Fruit fly (Drosophila melanogaster) whole organism, embryonic: ENCODE data around the gene Arpc1.

Source experiments
- Adf1 ChIP-seq: fragments of 200-800 bp; sonication (Bioruptor generic); IDR thresholded peaks from 2 replicates; pipeline ENCODE4 v1.3.6; 2022; ENCODE audit warnings: missing biosample characterization, missing genetic modification characterization
- Aef1 ChIP-seq: fragments of 200-800 bp; sonication (Bioruptor generic); IDR thresholded peaks from 3 replicates; pipeline ENCODE4 v1.3.6; 2022; ENCODE audit warnings: missing biosample characterization, missing genetic modification characterization
- B-H1 ChIP-seq: fragments of 200-800 bp; sonication (Bioruptor generic); IDR thresholded peaks from 3 replicates; pipeline ENCODE4 v1.3.6; 2022; ENCODE audit warnings: missing biosample characterization, missing genetic modification characterization
- BEAF-32 ChIP-seq: fragments of 200-800 bp; sonication (Bioruptor generic); optimal IDR thresholded peaks from 3 replicates; lab custom pipeline; 2017; ENCODE audit warnings: missing biosample characterization, missing genetic modification characterization, mild to moderate bottlenecking, moderate library complexity, missing genetic modification reagents
- CG10209 ChIP-seq: fragments of 200-800 bp; sonication (Bioruptor generic); optimal IDR thresholded peaks from 3 replicates; lab custom pipeline; 2017; ENCODE audit warnings: missing biosample characterization, mild to moderate bottlenecking, missing genetic modification characterization, missing genetic modification reagents
- CG10654 ChIP-seq: fragments of 200-800 bp; sonication (Bioruptor generic); optimal IDR thresholded peaks from 2 replicates; lab custom pipeline; 2016; ENCODE audit warnings: missing biosample characterization, missing genetic modification characterization
- CG11398 ChIP-seq: fragments of 200-800 bp; sonication (Bioruptor generic); optimal IDR thresholded peaks from 2 replicates; lab custom pipeline; 2016; ENCODE audit warnings: missing biosample characterization, missing genetic modification characterization
- CG12104 ChIP-seq: fragments of 200-800 bp; sonication (Bioruptor generic); optimal IDR thresholded peaks from 3 replicates; lab custom pipeline; 2016; ENCODE audit warnings: missing biosample characterization, missing genetic modification characterization
- CG12155 ChIP-seq: fragments of 200-800 bp; sonication (Bioruptor generic); optimal IDR thresholded peaks from 3 replicates; lab custom pipeline; 2016; ENCODE audit warnings: missing biosample characterization, missing genetic modification characterization
- CG13424 ChIP-seq: fragments of 200-800 bp; sonication (Bioruptor generic); optimal IDR thresholded peaks from 2 replicates; lab custom pipeline; 2019; ENCODE audit warnings: missing biosample characterization, mild to moderate bottlenecking, missing genetic modification characterization, moderate library complexity
- CG13894 ChIP-seq: fragments of 200-800 bp; sonication (Bioruptor generic); optimal IDR thresholded peaks from 3 replicates; lab custom pipeline; 2018; ENCODE audit warnings: missing biosample characterization, mild to moderate bottlenecking, missing genetic modification characterization, moderate library complexity
- CG1603 ChIP-seq: fragments of 200-800 bp; sonication (Bioruptor generic); optimal IDR thresholded peaks from 2 replicates; lab custom pipeline; 2019; ENCODE audit warnings: missing biosample characterization, mild to moderate bottlenecking, missing genetic modification characterization, moderate library complexity
- CG2120 ChIP-seq: fragments of 200-800 bp; sonication (Bioruptor generic); optimal IDR thresholded peaks from 3 replicates; lab custom pipeline; 2016; ENCODE audit warnings: missing biosample characterization, missing genetic modification characterization
- CG30403 ChIP-seq: fragments of 200-800 bp; sonication (Bioruptor generic); optimal IDR thresholded peaks from 3 replicates; lab custom pipeline; 2016; ENCODE audit warnings: missing biosample characterization, missing genetic modification characterization
- CG3726 ChIP-seq: fragments of 200-800 bp; sonication (Bioruptor generic); IDR thresholded peaks from 3 replicates; pipeline ENCODE4, ENCODE4 v1.3.6; 2022; ENCODE audit warnings: missing biosample characterization, missing genetic modification characterization
- CG6175 ChIP-seq: fragments of 200-800 bp; sonication (Bioruptor generic); IDR thresholded peaks from 3 replicates; pipeline ENCODE4 v1.3.6; 2022; ENCODE audit warnings: missing biosample characterization, missing genetic modification characterization
- CG6272 ChIP-seq: fragments of 200-800 bp; sonication (Bioruptor generic); IDR thresholded peaks from 2 replicates; pipeline ENCODE4 v1.3.6; 2022; ENCODE audit warnings: missing biosample characterization, missing genetic modification characterization
- CG7357 ChIP-seq: fragments of 200-800 bp; sonication (Bioruptor generic); IDR thresholded peaks from 3 replicates; pipeline ENCODE4 v1.3.6; 2022; ENCODE audit warnings: missing biosample characterization, missing genetic modification characterization
- CG7745 ChIP-seq: fragments of 200-800 bp; sonication (Bioruptor generic); optimal IDR thresholded peaks from 2 replicates; lab custom pipeline; 2018; ENCODE audit warnings: missing biosample characterization, mild to moderate bottlenecking, missing genetic modification characterization, moderate library complexity
- CG9215 ChIP-seq: fragments of 200-800 bp; sonication (Bioruptor generic); IDR thresholded peaks from 2 replicates; pipeline ENCODE4 v1.3.6; 2022; ENCODE audit warnings: missing biosample characterization, missing genetic modification characterization
- CG9437 ChIP-seq: fragments of 200-800 bp; sonication (Bioruptor generic); optimal IDR thresholded peaks from 2 replicates; lab custom pipeline; 2018; ENCODE audit warnings: missing biosample characterization, mild to moderate bottlenecking, missing genetic modification characterization
- Chrac-16 ChIP-seq: fragments of 200-800 bp; sonication (Bioruptor generic); optimal IDR thresholded peaks from 3 replicates; lab custom pipeline; 2016; ENCODE audit warnings: missing biosample characterization, missing genetic modification characterization
- D19B ChIP-seq: fragments of 200-800 bp; sonication (Bioruptor generic); optimal IDR thresholded peaks from 2 replicates; lab custom pipeline; 2017; ENCODE audit warnings: missing biosample characterization, mild to moderate bottlenecking, missing genetic modification characterization
- Elba2 ChIP-seq: fragments of 200-800 bp; sonication (Bioruptor generic); optimal IDR thresholded peaks from 3 replicates; lab custom pipeline; 2016; ENCODE audit warnings: missing biosample characterization, missing genetic modification characterization
- Fer2 ChIP-seq: fragments of 200-800 bp; sonication (Bioruptor generic); optimal IDR thresholded peaks from 2 replicates; lab custom pipeline; 2018; ENCODE audit warnings: missing biosample characterization, mild to moderate bottlenecking, missing genetic modification characterization, moderate library complexity
- HHEX ChIP-seq: fragments of 200-800 bp; sonication (Bioruptor generic); optimal IDR thresholded peaks from 3 replicates; lab custom pipeline; 2017; ENCODE audit warnings: missing biosample characterization, mild to moderate bottlenecking, missing genetic modification characterization, missing genetic modification reagents
- Hmx ChIP-seq: fragments of 200-800 bp; sonication (Bioruptor generic); optimal IDR thresholded peaks from 2 replicates; lab custom pipeline; 2016; ENCODE audit warnings: missing biosample characterization, missing genetic modification characterization
- Lim3 ChIP-seq: fragments of 200-800 bp; sonication (Bioruptor generic); IDR thresholded peaks from 2 replicates; pipeline ENCODE4 v1.3.6; 2022; ENCODE audit warnings: missing biosample characterization, missing genetic modification characterization
- Med ChIP-seq: fragments of 200-800 bp; sonication (Bioruptor generic); peaks from one replicate; lab custom pipeline; 2016; ENCODE audit warnings: missing biosample characterization, missing genetic modification characterization, mild to moderate bottlenecking, inconsistent platforms, moderate library complexity
- Neu2 ChIP-seq: fragments of 200-800 bp; sonication (Bioruptor generic); optimal IDR thresholded peaks from 3 replicates; lab custom pipeline; 2016; ENCODE audit warnings: missing biosample characterization, missing genetic modification characterization, borderline replicate concordance
- Ssrp ChIP-seq: fragments of 200-800 bp; sonication (Bioruptor generic); optimal IDR thresholded peaks from 2 replicates; lab custom pipeline; 2018; ENCODE audit warnings: missing biosample characterization, mild to moderate bottlenecking, missing genetic modification characterization, moderate library complexity
- Xbp1 ChIP-seq: fragments of 200-800 bp; sonication (Bioruptor generic); optimal IDR thresholded peaks from 3 replicates; lab custom pipeline; 2016; ENCODE audit warnings: missing biosample characterization, mild to moderate bottlenecking, missing genetic modification characterization
- Xrp1 ChIP-seq: fragments of 200-800 bp; sonication (Bioruptor generic); IDR thresholded peaks from 2 replicates; pipeline ENCODE4 v1.3.6; 2022; ENCODE audit warnings: missing biosample characterization, missing genetic modification characterization
- ac ChIP-seq: fragments of 200-800 bp; sonication (Bioruptor generic); optimal IDR thresholded peaks from 3 replicates; lab custom pipeline; 2017; ENCODE audit warnings: missing biosample characterization, mild to moderate bottlenecking, missing genetic modification characterization
- bcd ChIP-seq: fragments of 200-800 bp; sonication (Bioruptor generic); optimal IDR thresholded peaks from 2 replicates; lab custom pipeline; 2017; ENCODE audit warnings: missing biosample characterization, mild to moderate bottlenecking, missing genetic modification characterization
- cad ChIP-seq: fragments of >200 bp; optimal IDR thresholded peaks from 2 replicates; lab custom pipeline; 2017; ENCODE audit warnings: missing biosample characterization, missing genetic modification characterization
- chif ChIP-seq, 2 experiments: fragments of 200-800 bp; sonication (Bioruptor generic); optimal IDR thresholded peaks; 3 replicates each; lab custom pipeline; 2016; ENCODE audit warnings: missing biosample characterization in 2 of 2, missing genetic modification characterization in 2 of 2
- croc ChIP-seq: fragments of 200-800 bp; sonication (Bioruptor generic); conservative IDR thresholded peaks from 3 replicates; pipeline ENCODE4 v1.3.6; 2022; ENCODE audit warnings: missing biosample characterization, missing genetic modification characterization
- danr ChIP-seq: fragments of 200-800 bp; sonication (Bioruptor generic); IDR thresholded peaks from 2 replicates; pipeline ENCODE4 v1.3.6; 2022; ENCODE audit warnings: missing biosample characterization, missing genetic modification characterization
- ems ChIP-seq: fragments of 200-800 bp; sonication (Bioruptor generic); optimal IDR thresholded peaks from 3 replicates; lab custom pipeline; 2016; ENCODE audit warnings: missing biosample characterization, missing genetic modification characterization
- hb ChIP-seq: fragments of 200-800 bp; sonication (Bioruptor generic); IDR thresholded peaks from 3 replicates; pipeline ENCODE4 v1.3.6; 2022; ENCODE audit warnings: missing biosample characterization, missing genetic modification characterization; ENCODE audit not compliant: partially characterized antibody
- jigr1 ChIP-seq: fragments of 200-800 bp; sonication (Bioruptor generic); IDR thresholded peaks from 3 replicates; pipeline ENCODE4 v1.3.6; 2022; ENCODE audit warnings: missing biosample characterization, missing genetic modification characterization
- klu ChIP-seq: fragments of 200-800 bp; sonication (Bioruptor generic); IDR thresholded peaks from 2 replicates; pipeline ENCODE4 v1.3.6; 2022; ENCODE audit warnings: missing biosample characterization, missing genetic modification characterization
- lab ChIP-seq: fragments of 200-800 bp; sonication (Bioruptor generic); optimal IDR thresholded peaks from 3 replicates; lab custom pipeline; 2017; ENCODE audit warnings: missing biosample characterization, missing genetic modification characterization, mild to moderate bottlenecking, moderate library complexity, missing genetic modification reagents
- pnt ChIP-seq: fragments of 200-800 bp; sonication (Bioruptor generic); optimal IDR thresholded peaks from 3 replicates; lab custom pipeline; 2016; ENCODE audit warnings: missing biosample characterization, missing genetic modification characterization
- pros ChIP-seq: fragments of 200-800 bp; sonication (Bioruptor generic); optimal IDR thresholded peaks from 3 replicates; lab custom pipeline; 2019; ENCODE audit warnings: missing biosample characterization, mild to moderate bottlenecking, missing genetic modification characterization, moderate library complexity
- pum ChIP-seq: fragments of 200-800 bp; sonication (Bioruptor generic); optimal IDR thresholded peaks from 2 replicates; lab custom pipeline; 2016; ENCODE audit warnings: missing biosample characterization, missing genetic modification characterization
- sob ChIP-seq: fragments of 200-800 bp; sonication (Bioruptor generic); IDR thresholded peaks from 2 replicates; pipeline ENCODE4 v1.3.6; 2022; ENCODE audit warnings: missing biosample characterization, missing genetic modification characterization
- ssp ChIP-seq: fragments of 200-800 bp; sonication (Bioruptor generic); IDR thresholded peaks from 2 replicates; pipeline ENCODE4 v1.3.6; 2022; ENCODE audit warnings: missing biosample characterization, missing genetic modification characterization
- zen ChIP-seq: fragments of 200-800 bp; sonication (Bioruptor generic); optimal IDR thresholded peaks from 3 replicates; lab custom pipeline; 2018; ENCODE audit warnings: missing biosample characterization, mild to moderate bottlenecking, missing genetic modification characterization, moderate library complexity
- zf30C ChIP-seq: fragments of 200-800 bp; sonication (Bioruptor generic); optimal IDR thresholded peaks from 3 replicates; lab custom pipeline; 2018; ENCODE audit warnings: missing biosample characterization, mild to moderate bottlenecking, missing genetic modification characterization

Gene Arpc1

DNA sequence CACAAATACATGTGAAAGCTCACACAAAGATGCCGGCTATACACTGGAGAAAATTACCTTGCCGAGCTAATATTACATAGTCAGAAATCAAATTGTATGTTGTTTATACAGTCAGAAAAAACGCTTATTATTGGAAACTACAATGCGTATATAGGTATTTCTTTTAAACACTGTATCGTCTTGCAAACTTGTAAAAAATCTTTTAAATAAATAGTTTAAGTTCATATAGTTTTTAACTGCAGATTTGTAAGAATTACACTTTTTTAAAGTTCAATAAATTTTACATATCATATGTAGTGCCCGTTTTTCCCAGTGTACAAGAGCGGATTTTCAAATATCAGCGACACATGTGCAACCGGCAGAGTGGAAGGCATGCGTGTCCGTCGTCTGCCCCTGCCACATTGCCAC, 10.2 kb upstream of the Arpc1 start (continued):
- peak; percentile 60; the same call in 1 of the 3 replicates for TF ChIP-seq CG7357 (GFP tag; lab: Robert Waterston, UW)
- TF ChIP-seq CG10209 (GFP tag; lab: Kevin White, UChicago) = peak; percentile 80
- peak; percentile 11 for TF ChIP-seq CG1603 (tag; lab: Kevin White, UChicago)
- TF ChIP-seq danr (GFP tag; lab: Robert Waterston, UW) = peak; percentile 74
- peak; percentile 92 for TF ChIP-seq CG30403 (GFP tag; lab: Kevin White, UChicago)
- peak; percentile 95 for TF ChIP-seq Ssrp (tag; lab: Kevin White, UChicago)
- no peak; the same call in 1 of the 2 replicates for TF ChIP-seq CG9215 (GFP tag; lab: Robert Waterston, UW)
- peak; percentile 63 for TF ChIP-seq B-H1 (GFP tag; lab: Robert Waterston, UW)
- TF ChIP-seq CG10654 (GFP tag; lab: Kevin White, UChicago) = peak; percentile 68
- TF ChIP-seq CG9437 = peak; percentile 73
- no peak for TF ChIP-seq CG6175 (GFP tag; lab: Robert Waterston, UW)
- TF ChIP-seq pros (GFP tag; lab: Kevin White, UChicago) = no peak
- peak; percentile 74 for TF ChIP-seq Aef1
- no peak for TF ChIP-seq cad (GFP tag; lab: Kevin White, UChicago)
- peak; percentile 39 for TF ChIP-seq D19B
- TF ChIP-seq Med (GFP tag; lab: Kevin White, UChicago) = peak; percentile 95
- TF ChIP-seq Adf1 = peak; percentile 42
- peak; percentile 74 for TF ChIP-seq klu
- peak; percentile 83; the same call in 2 of the 3 replicates for TF ChIP-seq jigr1
- peak; percentile 66 for TF ChIP-seq Hmx (GFP tag; lab: Kevin White, UChicago)
- peak; percentile 18 for TF ChIP-seq zf30C (GFP tag; lab: Kevin White, UChicago)
- peak; percentile 40 for TF ChIP-seq ems (GFP tag; lab: Kevin White, UChicago)
- TF ChIP-seq Lim3 = no peak
- peak; percentile 73 for TF ChIP-seq lab (GFP tag; lab: Kevin White, UChicago)
- peak; percentile 69 for TF ChIP-seq croc (GFP tag; lab: Robert Waterston, UW)
- peak; percentile 68 for TF ChIP-seq sob (GFP tag; lab: Robert Waterston, UW)
- TF ChIP-seq CG12104 (GFP tag; lab: Kevin White, UChicago) = peak; percentile 90
- TF ChIP-seq CG6272 (GFP tag; lab: Robert Waterston, UW) = peak; percentile 8; the same call in 1 of the 2 replicates
- no peak for TF ChIP-seq Elba2 (GFP tag; lab: Kevin White, UChicago)
- peak; percentile 74 for TF ChIP-seq CG2120 (GFP tag; lab: Kevin White, UChicago)
- peak; percentile 83 for TF ChIP-seq bcd (GFP tag; lab: Kevin White, UChicago)
- TF ChIP-seq Xbp1 (GFP tag; lab: Kevin White, UChicago) = peak; percentile 90
- peak; percentile 63 for TF ChIP-seq pnt (GFP tag; lab: Kevin White, UChicago)
- TF ChIP-seq ssp = peak; percentile 42; the same call in 1 of the 2 replicates
- TF ChIP-seq zen = peak; percentile 60
- TF ChIP-seq BEAF-32 (GFP tag; lab: Kevin White, UChicago) = no peak
- peak; percentile 83 for TF ChIP-seq Xrp1 (GFP tag; lab: Robert Waterston, UW)
- no peak for TF ChIP-seq CG7745 (tag; lab: Kevin White, UChicago)
- peak; percentile 77 to 82 for TF ChIP-seq chif (GFP tag; optimal IDR thresholded peaks at IDR 0.05; lab: Kevin White, UChicago)
- TF ChIP-seq Neu2 = no peak
- peak; percentile 61 for TF ChIP-seq HHEX
- no peak for TF ChIP-seq hb (GFP tag; lab: Robert Waterston, UW)
- TF ChIP-seq Fer2 = peak; percentile 15
- peak; percentile 77 for TF ChIP-seq pum (GFP tag; lab: Kevin White, UChicago)
- TF ChIP-seq CG3726 = 0 out of 3 replicates have a peak, but pooled peaks have one; percentile 71
- peak; percentile 9 for TF ChIP-seq ac (GFP tag; lab: Kevin White, UChicago)
- peak; percentile 59 for TF ChIP-seq CG11398 (GFP tag; lab: Kevin White, UChicago)
- TF ChIP-seq CG13424 = peak; percentile 83
- no peak for TF ChIP-seq CG13894
- TF ChIP-seq Chrac-16 (GFP tag; lab: Kevin White, UChicago) = peak; percentile 67
- peak; percentile 84 for TF ChIP-seq CG12155 (GFP tag; lab: Kevin White, UChicago)
